Worm (Caenorhabditis elegans): Measurements from ENCODE around the gene dlc-5.

Gene dlc-5

DNA sequence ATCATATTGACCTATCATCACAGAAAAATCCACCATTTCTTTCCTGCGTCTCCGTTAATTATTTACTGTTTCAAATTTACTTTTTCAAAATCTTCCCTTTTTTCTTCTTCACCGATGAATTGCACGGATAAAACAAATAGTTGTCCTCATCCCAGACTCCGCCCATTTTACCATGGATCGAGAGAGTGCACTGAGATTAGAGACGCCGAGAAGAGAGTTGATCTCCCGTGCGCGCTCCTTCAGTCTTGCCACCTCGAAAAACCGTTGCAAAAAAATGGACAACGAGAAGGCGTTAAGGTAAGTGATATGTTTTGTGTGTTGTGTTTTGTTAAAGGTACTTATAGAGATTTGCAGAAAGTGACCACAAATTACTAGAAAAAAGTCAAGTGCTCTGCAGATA, at the start of gene dlc-5:
TSS of gene dlc-5 (plus strand) at position 154 of the 400 bp plus-strand sequence.
- TF ChIP-seq flt-1 (GFP tag; IDR thresholded peaks at IDR 0.05) (no peak), cog-1 (tag; optimal IDR thresholded peaks at IDR 0.05) (no peak), ref-1 (GFP tag; conservative IDR thresholded peaks at IDR 0.05) (no peak), klf-2 (GFP tag; conservative IDR thresholded peaks at IDR 0.05) (no peak), med-1 (GFP tag; optimal IDR thresholded peaks at IDR 0.05; ENCODE audit: insufficient read depth) (no peak)

DNA sequence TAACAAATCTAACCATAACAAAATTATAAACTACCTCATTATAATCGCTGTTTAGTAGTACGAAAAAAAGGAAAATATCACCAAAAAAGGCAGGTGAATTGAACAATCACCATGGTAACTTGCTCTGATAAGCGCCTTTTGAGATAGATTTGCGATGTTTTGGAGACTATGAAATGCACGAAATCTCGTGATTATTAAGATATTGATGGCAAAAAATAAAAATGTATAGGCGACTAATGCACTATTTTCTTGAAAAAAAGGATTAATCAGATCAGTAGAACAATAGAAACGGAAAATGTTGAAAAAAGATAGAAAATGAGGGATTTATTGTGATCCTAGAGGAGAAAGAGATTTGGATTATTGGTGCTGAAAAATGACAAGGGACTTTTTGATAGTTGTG, 49.5 kb upstream of the dlc-5 start:
- TF ChIP-seq T22C8.4 (GFP tag; IDR thresholded peaks at IDR 0.05) (no peak), tab-1 (GFP tag; IDR thresholded peaks at IDR 0.05) (no peak), ztf-29 (GFP tag; IDR thresholded peaks at IDR 0.05) (no peak), klf-2 (GFP tag; conservative IDR thresholded peaks at IDR 0.05) (no peak), med-1 (GFP tag; optimal IDR thresholded peaks at IDR 0.05; ENCODE audit: insufficient read depth) (no peak), cog-1 (tag; optimal IDR thresholded peaks at IDR 0.05) (no peak), ztf-23 (GFP tag; IDR thresholded peaks at IDR 0.05) (no peak), flt-1 (GFP tag; IDR thresholded peaks at IDR 0.05) (no peak), ref-1 (GFP tag; conservative IDR thresholded peaks at IDR 0.05) (no peak)

DNA sequence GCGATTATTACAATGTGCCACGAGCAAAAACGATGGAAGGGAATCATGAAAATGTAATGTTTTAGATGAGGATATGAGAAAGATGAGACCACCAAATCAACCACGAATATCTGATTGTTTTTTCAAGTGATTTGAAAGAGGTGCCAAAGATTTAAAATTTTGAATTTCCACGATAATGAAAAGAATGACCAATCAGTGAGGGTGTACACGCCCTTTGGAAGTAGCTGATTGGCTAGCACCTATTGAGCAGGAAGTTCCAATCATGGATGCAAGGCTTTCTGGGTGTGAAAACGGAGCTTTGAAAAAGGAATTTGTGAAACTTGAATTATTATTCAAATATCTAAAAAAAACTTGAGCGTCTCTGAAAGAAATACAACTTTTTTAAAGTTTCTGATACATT, 46.4 kb upstream of the dlc-5 start:
- TF ChIP-seq med-1 (GFP tag; optimal IDR thresholded peaks at IDR 0.05; ENCODE audit: insufficient read depth) = no peak
- TF ChIP-seq ztf-23 (GFP tag; IDR thresholded peaks at IDR 0.05) = no peak
- no peak for TF ChIP-seq ref-1 (GFP tag; conservative IDR thresholded peaks at IDR 0.05)
- no peak for TF ChIP-seq cog-1 (tag; optimal IDR thresholded peaks at IDR 0.05)
- no peak for TF ChIP-seq T22C8.4 (GFP tag; IDR thresholded peaks at IDR 0.05)
- TF ChIP-seq tab-1 (GFP tag; IDR thresholded peaks at IDR 0.05) = no peak
- no peak for TF ChIP-seq klf-2 (GFP tag; conservative IDR thresholded peaks at IDR 0.05)
- no peak for TF ChIP-seq flt-1 (GFP tag; IDR thresholded peaks at IDR 0.05)
- TF ChIP-seq ztf-29 (GFP tag; IDR thresholded peaks at IDR 0.05) = no peak

DNA sequence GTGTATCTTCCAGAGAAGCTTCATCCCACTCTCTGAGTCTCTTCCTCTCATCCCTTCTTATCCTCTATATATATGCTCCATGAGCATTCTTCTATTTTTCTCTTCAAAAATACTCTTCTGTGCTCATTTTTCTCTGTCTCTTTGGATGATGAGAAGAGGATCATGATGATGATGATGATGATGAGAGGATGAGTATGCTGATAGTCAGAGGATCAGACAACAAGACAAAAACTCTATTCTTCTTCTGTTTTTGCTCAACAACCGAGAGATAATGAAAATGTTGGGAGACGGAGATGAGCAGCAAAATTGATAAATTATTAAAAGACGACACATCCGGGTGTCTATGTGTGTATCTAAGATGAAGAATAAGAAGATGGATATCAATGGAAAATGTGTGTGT, 44.7 kb upstream of the dlc-5 start:
- no peak for TF ChIP-seq ztf-29 (GFP tag; IDR thresholded peaks at IDR 0.05)
- TF ChIP-seq ztf-23 (GFP tag; IDR thresholded peaks at IDR 0.05) = no peak
- TF ChIP-seq med-1 (GFP tag; optimal IDR thresholded peaks at IDR 0.05; ENCODE audit: insufficient read depth) = no peak
- TF ChIP-seq flt-1 (GFP tag; IDR thresholded peaks at IDR 0.05) = no peak
- TF ChIP-seq T22C8.4 (GFP tag; IDR thresholded peaks at IDR 0.05) = no peak
- TF ChIP-seq ref-1 (GFP tag; conservative IDR thresholded peaks at IDR 0.05) = no peak
- TF ChIP-seq cog-1 (tag; optimal IDR thresholded peaks at IDR 0.05) = no peak
- no peak for TF ChIP-seq tab-1 (GFP tag; IDR thresholded peaks at IDR 0.05)
- TF ChIP-seq klf-2 (GFP tag; conservative IDR thresholded peaks at IDR 0.05) = no peak

DNA sequence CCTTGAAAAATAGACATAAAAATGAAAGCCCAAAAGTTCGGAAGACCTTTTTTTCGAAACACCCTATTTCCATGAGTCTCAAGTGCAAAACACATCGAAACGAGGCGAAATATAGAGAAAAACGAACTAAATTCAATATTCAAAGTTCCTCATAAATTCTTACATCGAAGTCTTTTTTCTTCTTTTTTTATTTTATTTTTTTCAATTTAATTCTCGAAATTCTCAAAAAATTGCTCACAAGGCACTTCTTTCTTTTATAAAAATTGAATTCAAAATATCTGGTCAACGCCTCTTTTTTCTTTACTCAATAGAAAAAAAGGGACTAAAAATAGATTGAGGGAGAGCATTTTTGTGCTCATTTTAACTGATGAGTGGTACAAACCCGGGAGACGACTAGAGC, 42.8 kb upstream of the dlc-5 start:
- no peak for TF ChIP-seq ztf-29 (GFP tag; IDR thresholded peaks at IDR 0.05)
- TF ChIP-seq tab-1 (GFP tag; IDR thresholded peaks at IDR 0.05) = no peak
- TF ChIP-seq T22C8.4 (GFP tag; IDR thresholded peaks at IDR 0.05) = no peak
- TF ChIP-seq med-1 (GFP tag; optimal IDR thresholded peaks at IDR 0.05; ENCODE audit: insufficient read depth) = no peak
- no peak for TF ChIP-seq ref-1 (GFP tag; conservative IDR thresholded peaks at IDR 0.05)
- TF ChIP-seq flt-1 (GFP tag; IDR thresholded peaks at IDR 0.05) = no peak
- no peak for TF ChIP-seq ztf-23 (GFP tag; IDR thresholded peaks at IDR 0.05)

DNA sequence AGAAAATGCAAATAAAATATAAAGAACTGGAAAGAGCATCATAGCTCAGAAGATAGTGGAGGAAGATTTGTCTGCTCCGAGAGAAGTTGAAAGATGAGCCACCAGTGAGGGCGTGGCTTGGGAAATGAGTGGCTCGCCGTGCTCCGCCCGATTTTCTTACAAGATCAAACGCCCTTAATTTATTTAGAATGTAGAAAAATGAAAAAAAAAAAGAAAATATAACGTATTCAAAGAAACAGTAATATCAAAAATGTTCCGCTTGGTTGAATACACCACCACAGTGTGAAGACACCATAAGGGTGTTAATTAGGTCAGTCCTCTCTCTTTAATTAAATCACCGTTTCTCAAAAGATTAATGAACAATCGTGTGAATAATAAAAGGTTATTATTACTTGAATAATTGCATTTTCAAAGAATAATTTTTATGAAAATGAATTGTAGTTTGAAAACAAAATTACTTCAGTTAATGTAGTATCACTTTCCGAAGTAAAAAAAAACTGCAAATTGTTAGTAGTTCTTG, 35.6 kb upstream of the dlc-5 start, which contains the start of gene sfrp-1:
TSS of gene sfrp-1 (minus strand) at position 51 of the 520 bp plus-strand sequence.
- no peak for TF ChIP-seq T22C8.4 (GFP tag; IDR thresholded peaks at IDR 0.05)
- no peak for TF ChIP-seq ref-1 (GFP tag; conservative IDR thresholded peaks at IDR 0.05)
- no peak for TF ChIP-seq ztf-29 (GFP tag; IDR thresholded peaks at IDR 0.05)
- no peak for TF ChIP-seq flt-1 (GFP tag; IDR thresholded peaks at IDR 0.05)
- TF ChIP-seq cog-1 (tag; optimal IDR thresholded peaks at IDR 0.05) = no peak
- no peak for TF ChIP-seq klf-2 (GFP tag; conservative IDR thresholded peaks at IDR 0.05)
- no peak for TF ChIP-seq tab-1 (GFP tag; IDR thresholded peaks at IDR 0.05)
- no peak for TF ChIP-seq ztf-23 (GFP tag; IDR thresholded peaks at IDR 0.05)
- TF ChIP-seq med-1 (GFP tag; optimal IDR thresholded peaks at IDR 0.05; ENCODE audit: insufficient read depth) = no peak

DNA sequence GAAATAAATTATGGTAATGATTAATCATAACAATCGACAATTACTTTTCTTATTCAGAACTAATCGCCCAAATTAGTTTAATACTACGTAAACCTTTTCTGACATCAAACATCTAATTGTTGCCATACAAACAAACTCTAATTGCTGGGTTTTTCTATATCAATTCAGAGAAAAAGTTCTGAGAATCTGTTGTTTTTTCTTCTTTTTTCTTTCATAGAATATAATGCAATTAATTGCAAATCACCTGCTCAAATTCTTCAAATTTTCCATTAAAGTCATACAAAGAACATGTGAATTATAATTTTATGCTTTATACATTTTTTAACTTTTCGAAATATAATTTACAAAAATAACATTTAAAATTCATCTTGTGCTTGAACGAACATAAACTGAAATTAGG, 34.6 kb upstream of the dlc-5 start:
- TF ChIP-seq ztf-23 (GFP tag; IDR thresholded peaks at IDR 0.05) (no peak), med-1 (GFP tag; optimal IDR thresholded peaks at IDR 0.05; ENCODE audit: insufficient read depth) (no peak), klf-2 (GFP tag; conservative IDR thresholded peaks at IDR 0.05) (no peak), tab-1 (GFP tag; IDR thresholded peaks at IDR 0.05) (no peak), flt-1 (GFP tag; IDR thresholded peaks at IDR 0.05) (no peak), T22C8.4 (GFP tag; IDR thresholded peaks at IDR 0.05) (no peak), cog-1 (tag; optimal IDR thresholded peaks at IDR 0.05) (no peak), ztf-29 (GFP tag; IDR thresholded peaks at IDR 0.05) (no peak), ref-1 (GFP tag; conservative IDR thresholded peaks at IDR 0.05) (no peak)

DNA sequence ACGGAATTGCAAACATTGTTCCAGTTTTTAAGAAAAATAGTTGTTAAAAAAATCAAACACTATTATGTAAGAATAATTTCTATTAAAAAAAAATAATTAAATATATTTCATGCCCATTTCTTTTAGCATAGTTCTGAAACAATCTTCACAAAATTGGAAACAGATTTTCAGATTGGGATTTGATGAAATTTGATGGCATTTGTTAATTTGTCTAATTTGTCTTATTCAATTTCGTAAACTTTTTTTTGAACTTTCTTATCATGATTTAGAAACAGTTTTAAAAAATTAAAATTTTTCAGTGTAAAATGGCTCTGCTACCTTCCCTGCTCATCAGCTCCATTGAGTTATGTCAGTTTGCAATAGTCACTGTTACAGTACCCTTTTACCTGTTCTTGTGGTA, 33.1 kb upstream of the dlc-5 start, which contains the start of gene srv-13:
TSS of gene srv-13 (plus strand) at position 301 of the 400 bp plus-strand sequence.
- no peak for TF ChIP-seq ztf-23 (GFP tag; IDR thresholded peaks at IDR 0.05)
- TF ChIP-seq klf-2 (GFP tag; conservative IDR thresholded peaks at IDR 0.05) = no peak
- no peak for TF ChIP-seq cog-1 (tag; optimal IDR thresholded peaks at IDR 0.05)
- TF ChIP-seq T22C8.4 (GFP tag; IDR thresholded peaks at IDR 0.05) = no peak
- no peak for TF ChIP-seq tab-1 (GFP tag; IDR thresholded peaks at IDR 0.05)
- no peak for TF ChIP-seq ref-1 (GFP tag; conservative IDR thresholded peaks at IDR 0.05)
- TF ChIP-seq ztf-29 (GFP tag; IDR thresholded peaks at IDR 0.05) = no peak
- no peak for TF ChIP-seq flt-1 (GFP tag; IDR thresholded peaks at IDR 0.05)
- no peak for TF ChIP-seq med-1 (GFP tag; optimal IDR thresholded peaks at IDR 0.05; ENCODE audit: insufficient read depth)

DNA sequence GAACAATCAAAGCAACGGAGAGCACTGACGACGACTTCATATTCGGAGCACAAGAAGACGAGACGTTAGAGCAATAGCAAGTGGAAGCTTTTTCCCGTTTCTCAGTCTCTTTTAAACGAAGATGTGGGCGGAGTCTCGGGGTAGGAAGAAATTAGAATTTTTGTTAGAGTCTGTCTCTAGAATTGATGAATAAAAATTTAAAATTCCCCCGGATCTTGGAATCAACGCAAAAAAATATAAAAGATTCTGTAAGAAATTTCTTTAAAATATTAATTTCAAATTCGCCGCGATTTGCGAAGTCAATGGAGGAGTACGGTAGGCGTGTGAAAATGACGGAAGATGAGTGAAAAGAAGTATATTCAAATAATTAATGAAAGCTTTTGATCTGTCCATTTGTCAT, 24.5 kb upstream of the dlc-5 start, which contains the start of gene nlp-71:
TSS of gene nlp-71 (minus strand) at position 101 of the 400 bp plus-strand sequence.
- no peak for TF ChIP-seq cog-1 (tag; optimal IDR thresholded peaks at IDR 0.05)
- TF ChIP-seq klf-2 (GFP tag; conservative IDR thresholded peaks at IDR 0.05) = no peak
- no peak for TF ChIP-seq med-1 (GFP tag; optimal IDR thresholded peaks at IDR 0.05; ENCODE audit: insufficient read depth)
- no peak for TF ChIP-seq ref-1 (GFP tag; conservative IDR thresholded peaks at IDR 0.05)
- no peak for TF ChIP-seq tab-1 (GFP tag; IDR thresholded peaks at IDR 0.05)
- TF ChIP-seq T22C8.4 (GFP tag; IDR thresholded peaks at IDR 0.05) = no peak
- no peak for TF ChIP-seq ztf-29 (GFP tag; IDR thresholded peaks at IDR 0.05)
- no peak for TF ChIP-seq ztf-23 (GFP tag; IDR thresholded peaks at IDR 0.05)

DNA sequence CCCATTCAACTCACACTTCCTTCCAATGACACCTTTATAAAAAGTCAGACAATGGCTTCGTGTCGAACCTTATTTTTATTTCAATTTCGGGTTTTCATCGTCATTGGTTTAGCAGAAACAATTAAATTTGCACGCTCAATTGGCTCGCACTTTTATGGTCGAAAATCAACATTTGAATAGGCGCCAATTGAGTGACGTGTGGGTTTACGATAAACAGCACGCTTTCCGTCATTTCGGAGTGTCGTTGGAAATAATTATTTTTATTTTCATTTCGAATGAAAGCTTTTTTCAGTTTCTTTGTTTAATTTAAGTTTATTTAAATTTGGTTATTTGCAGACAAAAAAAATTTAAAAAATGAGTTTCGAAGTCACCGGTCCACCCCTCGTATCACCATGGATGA, 22.9 kb upstream of the dlc-5 start, which contains the start of gene exos-2:
TSS of gene exos-2 (plus strand) at position 330 of the 400 bp plus-strand sequence.
- TF ChIP-seq med-1 (GFP tag; optimal IDR thresholded peaks at IDR 0.05; ENCODE audit: insufficient read depth) = no peak
- no peak for TF ChIP-seq T22C8.4 (GFP tag; IDR thresholded peaks at IDR 0.05)
- peak; percentile 6 for TF ChIP-seq cog-1 (tag; optimal IDR thresholded peaks at IDR 0.05)
- TF ChIP-seq tab-1 (GFP tag; IDR thresholded peaks at IDR 0.05) = no peak

Data from whole organism, midembryonic.